Fruit fly (Drosophila melanogaster): ENCODE data around the gene CG7714.
A peak's percentile ranks its signal among the peaks of the same experiment; 100 is the strongest.

Gene CG7714

DNA sequence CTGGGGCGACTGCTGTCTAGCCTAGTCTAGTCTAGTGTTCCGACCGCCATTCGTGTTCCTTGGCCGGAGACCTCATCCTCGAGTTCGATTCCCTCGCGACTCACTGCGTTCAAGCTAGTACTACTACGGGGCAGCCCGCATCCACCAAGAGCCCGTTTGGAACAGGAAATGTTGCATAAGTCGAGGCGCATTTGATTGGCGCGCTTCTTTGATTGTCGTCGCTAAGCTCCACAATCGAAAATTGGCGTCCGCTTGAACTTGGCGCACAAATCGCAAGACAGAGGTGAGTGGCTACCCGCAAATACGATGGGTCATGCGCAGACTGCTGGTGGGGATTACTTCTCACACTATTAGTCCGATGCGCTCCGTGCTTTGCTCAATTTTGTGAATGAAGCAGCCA lies 45.2 kb downstream of the CG7714 start:
- no peak for TF ChIP-seq CG3919 (GFP tag; optimal IDR thresholded peaks at IDR 0.05)
- no peak for TF ChIP-seq Eip93F (GFP tag; optimal IDR thresholded peaks at IDR 0.05)
- no peak for TF ChIP-seq fd85E (GFP tag; optimal IDR thresholded peaks at IDR 0.05)
- TF ChIP-seq Hr39 (GFP tag; optimal IDR thresholded peaks at IDR 0.05): no peak

DNA sequence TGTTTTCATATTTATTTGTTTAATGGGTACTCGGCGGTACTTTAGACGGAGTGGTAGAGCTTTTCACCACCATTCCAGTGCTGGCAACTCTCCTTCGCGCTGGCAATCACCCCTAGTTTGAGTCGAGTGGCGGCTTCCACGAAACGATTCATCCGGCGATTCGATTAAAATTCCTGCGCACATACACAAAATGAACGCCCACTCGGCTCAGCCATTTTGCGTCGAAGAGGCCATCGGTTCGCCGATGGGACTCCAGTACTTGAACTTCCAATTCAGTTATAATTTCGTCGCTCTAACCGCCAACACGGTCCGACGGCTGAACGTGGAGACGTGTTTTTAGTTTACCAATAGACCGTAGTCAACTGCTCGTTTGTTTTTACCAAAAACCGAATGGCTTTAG lies 45.9 kb downstream of the CG7714 start, which contains the start of the genes CG46318 and ChT:
CG46318 (plus strand) TSS at position 273 of the 400 bp plus-strand sequence.
ChT (plus strand) TSS at position 273 of the 400 bp plus-strand sequence.
- TF ChIP-seq esn (GFP tag; optimal IDR thresholded peaks at IDR 0.05): no peak
- no peak for TF ChIP-seq CG10669 (GFP tag; optimal IDR thresholded peaks at IDR 0.05)
- no peak for TF ChIP-seq CG6854 (GFP tag; optimal IDR thresholded peaks at IDR 0.05)
- no peak for TF ChIP-seq CG32006 (GFP tag; optimal IDR thresholded peaks at IDR 0.05)
- no peak for TF ChIP-seq CG3032 (tag; optimal IDR thresholded peaks at IDR 0.05)
- TF ChIP-seq Eip78C (GFP tag): no peak
- no peak for TF ChIP-seq Eip75B (GFP tag; optimal IDR thresholded peaks at IDR 0.05)
- TF ChIP-seq CG6792 (GFP tag; optimal IDR thresholded peaks at IDR 0.05): no peak
- TF ChIP-seq acj6 (GFP tag; optimal IDR thresholded peaks at IDR 0.05): no peak
- no peak for TF ChIP-seq CG6163 (GFP tag; IDR thresholded peaks at IDR 0.05)
- TF ChIP-seq CG11902 (GFP tag; optimal IDR thresholded peaks at IDR 0.05): no peak

DNA sequence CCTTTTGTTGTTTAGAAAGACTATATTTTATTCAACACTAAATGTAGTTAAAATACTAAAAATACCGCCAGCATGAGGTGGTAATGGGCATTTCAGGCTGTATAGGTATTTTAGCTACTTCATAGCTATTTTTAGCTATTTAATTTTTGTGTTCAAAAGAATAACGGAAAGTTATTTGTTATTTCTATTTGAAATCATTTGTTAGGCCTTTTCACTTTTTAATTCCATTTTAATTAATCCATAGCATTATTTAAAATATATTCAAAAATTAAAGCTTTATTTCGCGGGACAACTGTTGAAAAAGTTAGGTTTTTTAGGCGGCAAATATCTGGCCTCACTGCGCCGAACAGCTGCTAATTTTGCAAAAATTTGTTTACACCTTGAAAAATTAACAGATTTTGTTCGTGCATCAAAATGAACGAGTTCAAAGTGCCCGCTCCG lies 48.7 kb downstream of the CG7714 start, which contains the start of the genes dind and CG7706:
dind (minus strand) TSS at position 40 of the 441 bp plus-strand sequence.
CG7706 (plus strand) TSS at position 319 of the 441 bp plus-strand sequence.
- TF ChIP-seq CG31627 (GFP tag; optimal IDR thresholded peaks at IDR 0.05) (peak; percentile 8), CG11762 (GFP tag; optimal IDR thresholded peaks at IDR 0.05; ENCODE audit: insufficient read depth) (no peak), CG11902 (GFP tag; optimal IDR thresholded peaks at IDR 0.05) (no peak), svp (GFP tag) (peak; percentile 81), topi (GFP tag; optimal IDR thresholded peaks at IDR 0.05) (no peak), Smox (GFP tag; optimal IDR thresholded peaks at IDR 0.05) (no peak), Sox102F (GFP tag; optimal IDR thresholded peaks at IDR 0.05) (no peak), esn (GFP tag; optimal IDR thresholded peaks at IDR 0.05) (no peak), fd59A (GFP tag; optimal IDR thresholded peaks at IDR 0.05) (no peak)

All from whole organism, prepupa.